Fruit fly (Drosophila melanogaster): ENCODE data around the gene CG3156.

The CG3156 gene

DNA sequence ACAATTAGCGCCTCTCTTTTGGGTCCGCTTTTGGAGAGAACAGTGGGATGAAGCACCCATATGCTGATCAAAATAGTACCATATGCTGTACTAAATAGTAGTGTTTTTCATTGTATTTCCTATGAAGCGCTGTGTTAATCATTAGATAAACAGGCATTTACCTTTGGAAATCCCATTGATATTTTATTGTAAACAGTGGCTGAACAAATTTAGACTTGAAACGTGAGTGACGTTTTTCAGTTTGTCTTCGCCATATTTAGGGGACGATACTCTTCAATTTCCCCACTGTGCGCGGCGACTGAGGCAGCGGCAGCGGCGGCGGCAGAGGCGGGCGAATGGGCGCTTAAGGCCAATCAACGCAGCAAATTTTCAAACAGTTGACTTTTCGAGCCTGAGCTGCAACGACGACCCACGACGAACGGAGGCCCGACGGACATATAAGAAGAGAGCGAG lies 11.9 kb downstream of the CG3156 start (continued):
- TF ChIP-seq CG43689 (GFP tag; IDR thresholded peaks at IDR 0.05) (0 out of 2 replicates have a peak, but pooled peaks have one; percentile 12), twi (tag; optimal IDR thresholded peaks at IDR 0.05) (peak; percentile 43), CG6272 (GFP tag; IDR thresholded peaks at IDR 0.05) (no peak), sna (GFP tag; IDR thresholded peaks at IDR 0.05; ENCODE audit: partially characterized antibody) (no peak), gsb-n (tag; optimal IDR thresholded peaks at IDR 0.05) (peak; percentile 61), disco-r (GFP tag; optimal IDR thresholded peaks at IDR 0.05) (peak; percentile 66), cg (GFP tag; optimal IDR thresholded peaks at IDR 0.05) (peak; percentile 25), crp (GFP tag; optimal IDR thresholded peaks at IDR 0.05) (peak in 1 of 2 experiments; percentile 40), CG3838 (GFP tag; optimal IDR thresholded peaks at IDR 0.05) (peak; percentile 53), lilli (GFP tag; optimal IDR thresholded peaks at IDR 0.05) (peak; percentile 84), CG10267 (tag; optimal IDR thresholded peaks at IDR 0.05) (peak; percentile 62), cas (GFP tag; IDR thresholded peaks at IDR 0.05) (peak; percentile 42; the same call in 1 of the 2 replicates), odd (GFP tag; optimal IDR thresholded peaks at IDR 0.05) (peak; percentile 89), zen (tag; optimal IDR thresholded peaks at IDR 0.05) (peak; percentile 20), bab2 (GFP tag; optimal IDR thresholded peaks at IDR 0.05) (peak; percentile 70), CG10274 (GFP tag; optimal IDR thresholded peaks at IDR 0.05) (peak; percentile 73), bsh (GFP tag; optimal IDR thresholded peaks at IDR 0.05) (peak; percentile 53 to 66), BEAF-32 (GFP tag; optimal IDR thresholded peaks at IDR 0.05) (no peak), fd102C (GFP tag; optimal IDR thresholded peaks at IDR 0.05) (no peak), tin (GFP tag; optimal IDR thresholded peaks at IDR 0.05) (peak; percentile 49), CG1602 (GFP tag; optimal IDR thresholded peaks at IDR 0.05) (peak; percentile 66), CG14860 (GFP tag; IDR thresholded peaks at IDR 0.05; ENCODE audit: partially characterized antibody) (no peak), jing (GFP tag; optimal IDR thresholded peaks at IDR 0.05) (peak; percentile 49), sob (GFP tag; IDR thresholded peaks at IDR 0.05) (peak; percentile 84), Hr39 (optimal IDR thresholded peaks at IDR 0.05) (no peak), Max (GFP tag; optimal IDR thresholded peaks at IDR 0.05) (peak; percentile 75), ab (GFP tag; optimal IDR thresholded peaks at IDR 0.05) (no peak), org-1 (GFP tag; optimal IDR thresholded peaks at IDR 0.05) (peak; percentile 90), CG10462 (GFP tag; optimal IDR thresholded peaks at IDR 0.05) (peak; percentile 33), maf-S (GFP tag; optimal IDR thresholded peaks at IDR 0.05) (peak; percentile 79), Poxn (GFP tag; IDR thresholded peaks at IDR 0.05) (0 out of 2 replicates have a peak, but pooled peaks have one; percentile 38), insv (GFP tag; optimal IDR thresholded peaks at IDR 0.05) (peak in 1 of 2 experiments; percentile 23), eyg (GFP tag; optimal IDR thresholded peaks at IDR 0.05) (peak; percentile 64), Sin3A (optimal IDR thresholded peaks at IDR 0.05) (no peak), E2f2 (GFP tag; IDR thresholded peaks at IDR 0.05) (peak; percentile 59; the same call in 1 of the 2 replicates), nom (GFP tag; optimal IDR thresholded peaks at IDR 0.05) (peak; percentile 13), CG13296 (GFP tag; optimal IDR thresholded peaks at IDR 0.05) (peak; percentile 94), CG33557 (GFP tag; optimal IDR thresholded peaks at IDR 0.05) (peak; percentile 34), Awh (GFP tag; IDR thresholded peaks at IDR 0.05) (peak; percentile 77), NFAT (GFP tag; IDR thresholded peaks at IDR 0.05) (peak; percentile 36; the same call in 1 of the 2 replicates), NC2β (GFP tag; optimal IDR thresholded peaks at IDR 0.05) (peak; percentile 59), Ssrp (tag; optimal IDR thresholded peaks at IDR 0.05) (peak; percentile 55), CG31365 (tag; optimal IDR thresholded peaks at IDR 0.05) (peak; percentile 65), CG1647 (GFP tag; optimal IDR thresholded peaks at IDR 0.05) (peak; percentile 59), CG12071 (GFP tag; optimal IDR thresholded peaks at IDR 0.05) (peak; percentile 86), CG11456 (GFP tag; IDR thresholded peaks at IDR 0.05) (peak; percentile 62; the same call in 1 of the 3 replicates), mam (GFP tag; optimal IDR thresholded peaks at IDR 0.05) (peak; percentile 83), CG15696 (tag; optimal IDR thresholded peaks at IDR 0.05) (peak; percentile 70), CG32772 (GFP tag; IDR thresholded peaks at IDR 0.05) (peak; percentile 53; the same call in 1 of the 2 replicates), CG15514 (GFP tag; optimal IDR thresholded peaks at IDR 0.05) (peak; percentile 86)

All from whole organism, embryonic.